Worm (Caenorhabditis elegans): ENCODE data around the gene Y45G12B.2.

The Y45G12B.2 gene

ce11 chrV:2694389-2694788, at the start of gene Y45G12B.2:
Gene Y45G12B.2, plus strand, starts transcription at chrV:2694771.
- TF ChIP-seq tbx-37 (GFP tag; conservative IDR thresholded peaks at IDR 0.05) (0 out of 2 replicates have a peak, but pooled peaks have one; percentile 23), F13C5.2 (tag; optimal IDR thresholded peaks at IDR 0.05) (peak; percentile 68), hnd-1 (tag; optimal IDR thresholded peaks at IDR 0.05) (no peak), B0310.2 (tag; optimal IDR thresholded peaks at IDR 0.05) (no peak), tra-4 (tag; optimal IDR thresholded peaks at IDR 0.05) (no peak), scrt-1 (GFP tag; IDR thresholded peaks at IDR 0.05) (no peak), ceh-36 (tag; optimal IDR thresholded peaks at IDR 0.05) (no peak), tbx-11 (GFP tag; IDR thresholded peaks at IDR 0.05) (peak; percentile 8; the same call in 1 of the 2 replicates), hmg-4 (GFP tag; optimal IDR thresholded peaks at IDR 0.05) (peak; percentile 32), flt-1 (GFP tag; IDR thresholded peaks at IDR 0.05) (no peak; the same call in 1 of the 2 replicates), ets-7 (tag; optimal IDR thresholded peaks at IDR 0.05) (no peak)

- TF ChIP-seq hmbx-1 (tag; optimal IDR thresholded peaks at IDR 0.05) = no peak
- no peak for TF ChIP-seq tra-4 (tag; optimal IDR thresholded peaks at IDR 0.05)
- TF ChIP-seq flt-1 (GFP tag; IDR thresholded peaks at IDR 0.05) = no peak
- TF ChIP-seq hnd-1 (tag; optimal IDR thresholded peaks at IDR 0.05) = no peak
- TF ChIP-seq ets-7 (tag; optimal IDR thresholded peaks at IDR 0.05) = no peak
- TF ChIP-seq scrt-1 (GFP tag; IDR thresholded peaks at IDR 0.05) = no peak
- TF ChIP-seq pes-1 (GFP tag; IDR thresholded peaks at IDR 0.05) = no peak
- TF ChIP-seq aly-1 (tag; optimal IDR thresholded peaks at IDR 0.05) = no peak
- no peak for TF ChIP-seq ama-1 (optimal IDR thresholded peaks at IDR 0.05)
- TF ChIP-seq tbx-11 (GFP tag; IDR thresholded peaks at IDR 0.05) = no peak
- no peak for TF ChIP-seq sea-1 (GFP tag; conservative IDR thresholded peaks at IDR 0.05)
These were observed 48.5 kb upstream of the Y45G12B.2 start for ce11 chrV:2646067-2646466.

- TF ChIP-seq F13C5.2 (tag; optimal IDR thresholded peaks at IDR 0.05) (no peak), hnd-1 (tag; optimal IDR thresholded peaks at IDR 0.05) (no peak), ets-7 (tag; optimal IDR thresholded peaks at IDR 0.05) (no peak), tbx-37 (GFP tag; conservative IDR thresholded peaks at IDR 0.05) (no peak), scrt-1 (GFP tag; IDR thresholded peaks at IDR 0.05) (no peak), sea-1 (GFP tag; conservative IDR thresholded peaks at IDR 0.05) (no peak), aly-1 (tag; optimal IDR thresholded peaks at IDR 0.05) (no peak), tra-4 (tag; optimal IDR thresholded peaks at IDR 0.05) (no peak), hmbx-1 (tag; optimal IDR thresholded peaks at IDR 0.05) (no peak), pes-1 (GFP tag; IDR thresholded peaks at IDR 0.05) (no peak), ama-1 (optimal IDR thresholded peaks at IDR 0.05) (no peak), ceh-13 (GFP tag; optimal IDR thresholded peaks at IDR 0.05) (no peak), hmg-4 (GFP tag; optimal IDR thresholded peaks at IDR 0.05) (no peak), ceh-36 (tag; optimal IDR thresholded peaks at IDR 0.05) (no peak), B0310.2 (tag; optimal IDR thresholded peaks at IDR 0.05) (no peak), flt-1 (GFP tag; IDR thresholded peaks at IDR 0.05) (no peak), tbx-11 (GFP tag; IDR thresholded peaks at IDR 0.05) (no peak)
These were observed 47.3 kb upstream of the Y45G12B.2 start for ce11 chrV:2647222-2647796.

- TF ChIP-seq ceh-13 (GFP tag; optimal IDR thresholded peaks at IDR 0.05) (no peak), hnd-1 (tag; optimal IDR thresholded peaks at IDR 0.05) (no peak), ama-1 (optimal IDR thresholded peaks at IDR 0.05) (no peak)
These were observed 43.6 kb upstream of the Y45G12B.2 start for ce11 chrV:2650980-2651379.

ce11 chrV:2652557-2653133, 41.9 kb upstream of the Y45G12B.2 start, which contains the start of the genes W02H5.8 and angl-1:
Gene W02H5.8, minus strand, starts transcription at chrV:2652657.
Gene angl-1, plus strand, starts transcription at chrV:2653083.
- TF ChIP-seq tbx-37 (GFP tag; conservative IDR thresholded peaks at IDR 0.05) = no peak

ce11 chrV:2656159-2656558, 38.4 kb upstream of the Y45G12B.2 start:
- no peak for TF ChIP-seq sea-1 (GFP tag; conservative IDR thresholded peaks at IDR 0.05)
- no peak for TF ChIP-seq scrt-1 (GFP tag; IDR thresholded peaks at IDR 0.05)
- no peak for TF ChIP-seq aly-1 (tag; optimal IDR thresholded peaks at IDR 0.05)
- no peak for TF ChIP-seq ama-1 (optimal IDR thresholded peaks at IDR 0.05)
- TF ChIP-seq tbx-11 (GFP tag; IDR thresholded peaks at IDR 0.05) = no peak
- TF ChIP-seq flt-1 (GFP tag; IDR thresholded peaks at IDR 0.05) = no peak
- TF ChIP-seq hnd-1 (tag; optimal IDR thresholded peaks at IDR 0.05) = no peak
- TF ChIP-seq pes-1 (GFP tag; IDR thresholded peaks at IDR 0.05) = no peak
- no peak for TF ChIP-seq F13C5.2 (tag; optimal IDR thresholded peaks at IDR 0.05)
- TF ChIP-seq hmbx-1 (tag; optimal IDR thresholded peaks at IDR 0.05) = no peak

- no peak for TF ChIP-seq tra-4 (tag; optimal IDR thresholded peaks at IDR 0.05)
- no peak for TF ChIP-seq B0310.2 (tag; optimal IDR thresholded peaks at IDR 0.05)
- no peak for TF ChIP-seq hnd-1 (tag; optimal IDR thresholded peaks at IDR 0.05)
These were observed 36.9 kb upstream of the Y45G12B.2 start for ce11 chrV:2657682-2658081.

ce11 chrV:2660457-2660856, 34.1 kb upstream of the Y45G12B.2 start:
- TF ChIP-seq hnd-1 (tag; optimal IDR thresholded peaks at IDR 0.05) (no peak), tbx-11 (GFP tag; IDR thresholded peaks at IDR 0.05) (no peak), F13C5.2 (tag; optimal IDR thresholded peaks at IDR 0.05) (no peak), sea-1 (GFP tag; conservative IDR thresholded peaks at IDR 0.05) (no peak), tbx-37 (GFP tag; conservative IDR thresholded peaks at IDR 0.05) (no peak), B0310.2 (tag; optimal IDR thresholded peaks at IDR 0.05) (no peak), flt-1 (GFP tag; IDR thresholded peaks at IDR 0.05) (no peak), aly-1 (tag; optimal IDR thresholded peaks at IDR 0.05) (no peak), pes-1 (GFP tag; IDR thresholded peaks at IDR 0.05) (no peak)
